Fruit fly (Drosophila melanogaster): Measurements from ENCODE around the gene CG9674.

DNA sequence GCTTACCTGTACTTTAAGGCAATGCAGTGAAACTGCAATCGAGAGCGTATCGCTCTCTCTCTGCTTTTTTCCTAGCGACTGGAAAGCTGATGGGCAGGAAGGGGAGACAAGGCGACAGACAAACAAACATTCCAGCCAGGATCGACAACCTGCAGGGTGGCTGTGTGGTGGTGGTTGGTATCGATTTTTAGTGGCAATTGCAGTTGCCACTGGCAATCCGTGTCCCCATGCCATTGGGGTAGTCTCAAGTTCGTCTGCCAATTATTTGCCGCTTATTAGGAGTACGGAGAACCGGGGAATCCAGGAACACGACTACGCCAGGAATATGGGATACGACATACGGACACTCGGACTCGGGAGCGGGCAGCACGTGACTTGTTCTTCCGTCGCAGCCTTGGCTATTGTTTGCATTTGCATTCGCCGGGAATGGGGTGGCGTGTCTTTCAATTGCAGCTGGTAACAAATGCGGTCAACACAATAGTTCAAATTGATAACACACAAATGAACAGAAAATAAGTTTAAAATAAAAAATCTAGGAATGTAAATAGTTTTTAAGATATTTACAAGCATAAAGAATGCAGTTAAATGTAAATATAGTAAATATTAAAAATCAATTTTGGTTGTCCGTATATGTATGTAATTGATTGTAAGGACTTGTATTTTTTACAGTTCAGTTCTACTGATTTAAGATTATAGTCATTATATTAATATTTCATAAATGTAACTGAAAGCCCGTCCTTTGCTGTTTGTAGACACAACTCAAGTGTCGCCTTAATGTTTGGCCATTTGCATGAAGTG is 60.7 kb downstream of the CG9674 start:
- TF ChIP-seq gl (tag; optimal IDR thresholded peaks at IDR 0.05) (no peak), CG10348 (GFP tag; IDR thresholded peaks at IDR 0.05) (no peak), Snoo (tag; optimal IDR thresholded peaks at IDR 0.05) (no peak), Pif1B (GFP tag; optimal IDR thresholded peaks at IDR 0.05) (no peak), rn (GFP tag; IDR thresholded peaks at IDR 0.05) (no peak)
